Worm (Caenorhabditis elegans) whole organism, early embryonic: ENCODE results near the gene F12D9.2.
A peak's percentile ranks its signal among the peaks of the same experiment; 100 is the strongest.

Experiments
- hnd-1 ChIP-seq: sonication (generic microtip); optimal IDR thresholded peaks from 2 replicates; lab custom pipeline; 2016; ENCODE audit warnings: missing genetic modification characterization, missing compliant biosample characterization
- pes-1 ChIP-seq: fragments of 200-800 bp; sonication (Bioruptor generic); IDR thresholded peaks from 2 replicates; pipeline ENCODE4 v1.3.6; 2022; ENCODE audit warnings: missing genetic modification reagents, missing genetic modification characterization, missing compliant biosample characterization

DNA sequence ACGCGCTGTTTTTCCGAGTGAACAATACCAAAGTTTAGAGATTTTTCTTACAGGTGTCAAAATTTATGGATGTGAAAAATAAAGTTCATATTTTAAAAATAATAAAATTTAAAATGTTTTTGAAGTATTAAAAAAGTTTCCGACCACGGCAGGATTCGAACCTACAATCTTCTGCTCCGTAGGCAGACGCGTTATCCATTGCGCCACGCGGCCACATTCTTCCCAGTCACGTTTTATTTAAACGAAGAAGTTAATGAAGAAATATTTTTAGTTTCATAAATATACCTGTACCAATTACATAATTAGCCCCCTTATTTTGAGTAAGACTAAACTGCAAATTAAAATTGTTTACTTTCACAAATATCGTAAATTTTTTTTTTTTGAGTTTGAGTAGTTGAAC, 6.2 kb downstream of the F12D9.2 start:
- no peak for TF ChIP-seq hnd-1 (tag; lab: Kevin White, UChicago)
- TF ChIP-seq pes-1 (GFP tag; lab: Robert Waterston, UW), result peak; percentile 47; the same call in 1 of the 2 replicates
